Fruit fly (Drosophila melanogaster) whole organism, embryonic: ENCODE results near the gene CG13380.

Experiments
- Atf6 ChIP-seq: fragments of 200-800 bp; sonication (Bioruptor generic); IDR thresholded peaks from 2 replicates; pipeline ENCODE4 v1.3.6; 2022; ENCODE audit warnings: missing biosample characterization, missing genetic modification characterization
- B-H1 ChIP-seq: fragments of 200-800 bp; sonication (Bioruptor generic); IDR thresholded peaks from 3 replicates; pipeline ENCODE4 v1.3.6; 2022; ENCODE audit warnings: missing biosample characterization, missing genetic modification characterization
- C15 ChIP-seq: fragments of 200-800 bp; sonication (Bioruptor generic); IDR thresholded peaks from 3 replicates; pipeline ENCODE4 v1.3.6; 2022; ENCODE audit warnings: missing biosample characterization, missing genetic modification characterization
- CG10209 ChIP-seq: fragments of 200-800 bp; sonication (Bioruptor generic); optimal IDR thresholded peaks from 3 replicates; lab custom pipeline; 2017; ENCODE audit warnings: missing biosample characterization, mild to moderate bottlenecking, missing genetic modification characterization, missing genetic modification reagents
- CG10654 ChIP-seq: fragments of 200-800 bp; sonication (Bioruptor generic); optimal IDR thresholded peaks from 2 replicates; lab custom pipeline; 2016; ENCODE audit warnings: missing biosample characterization, missing genetic modification characterization
- CG11398 ChIP-seq: fragments of 200-800 bp; sonication (Bioruptor generic); optimal IDR thresholded peaks from 2 replicates; lab custom pipeline; 2016; ENCODE audit warnings: missing biosample characterization, missing genetic modification characterization
- CG13287 ChIP-seq: fragments of 200-800 bp; sonication (Bioruptor generic); IDR thresholded peaks from 2 replicates; pipeline ENCODE4 v1.3.6; 2022; ENCODE audit warnings: missing biosample characterization, missing genetic modification characterization; ENCODE audit not compliant: partially characterized antibody
- CG15696 ChIP-seq: fragments of 200-800 bp; sonication (Bioruptor generic); optimal IDR thresholded peaks from 2 replicates; lab custom pipeline; 2019; ENCODE audit warnings: missing biosample characterization, mild to moderate bottlenecking, missing genetic modification characterization, moderate library complexity
- CG1647 ChIP-seq: fragments of 200-800 bp; sonication (Bioruptor generic); optimal IDR thresholded peaks from 3 replicates; lab custom pipeline; 2016; ENCODE audit warnings: missing biosample characterization, missing genetic modification characterization
- CG16813 ChIP-seq: fragments of 200-800 bp; sonication (Bioruptor generic); IDR thresholded peaks from 3 replicates; pipeline ENCODE4 v1.3.6; 2022; ENCODE audit warnings: missing biosample characterization, missing genetic modification characterization; ENCODE audit not compliant: partially characterized antibody
- CG4707 ChIP-seq: fragments of 200-800 bp; sonication (Bioruptor generic); optimal IDR thresholded peaks from 2 replicates; lab custom pipeline; 2018; ENCODE audit warnings: missing biosample characterization, mild to moderate bottlenecking, missing genetic modification characterization, moderate library complexity
- CG6272 ChIP-seq: fragments of 200-800 bp; sonication (Bioruptor generic); IDR thresholded peaks from 2 replicates; pipeline ENCODE4 v1.3.6; 2022; ENCODE audit warnings: missing biosample characterization, missing genetic modification characterization
- CG8359 ChIP-seq: fragments of 200-800 bp; sonication (Bioruptor generic); optimal IDR thresholded peaks from 2 replicates; lab custom pipeline; 2017; ENCODE audit warnings: missing biosample characterization, mild to moderate bottlenecking, missing genetic modification characterization, borderline replicate concordance
- CG8924 ChIP-seq: fragments of 200-800 bp; optimal IDR thresholded peaks from 3 replicates; lab custom pipeline; 2019; ENCODE audit warnings: missing biosample characterization, mild to moderate bottlenecking, missing genetic modification characterization, moderate library complexity
- CG9437 ChIP-seq: fragments of 200-800 bp; sonication (Bioruptor generic); optimal IDR thresholded peaks from 2 replicates; lab custom pipeline; 2018; ENCODE audit warnings: missing biosample characterization, mild to moderate bottlenecking, missing genetic modification characterization
- D ChIP-seq, 2 experiments: fragments of 200-800 bp in 1 of 2; fragments of >200 bp in 1 of 2; sonication (Bioruptor generic) in 1 of 2; optimal IDR thresholded peaks; 2 replicates in 1 of 2; 3 replicates in 1 of 2; lab custom pipeline; 2017; ENCODE audit warnings: mild to moderate bottlenecking in 1 of 2, missing biosample characterization in 1 of 2, missing genetic modification characterization in 1 of 2, missing genetic modification reagents in 1 of 2
- Deaf1 ChIP-seq: fragments of 200-800 bp; optimal IDR thresholded peaks from 3 replicates; lab custom pipeline; 2019; ENCODE audit warnings: missing biosample characterization, mild to moderate bottlenecking, missing genetic modification characterization, moderate library complexity
- Doc2 ChIP-seq: fragments of 200-800 bp; sonication (Bioruptor generic); IDR thresholded peaks from 2 replicates; pipeline ENCODE4 v1.3.6; 2022; ENCODE audit warnings: missing biosample characterization, missing genetic modification characterization
- Fer3 ChIP-seq: fragments of 200-800 bp; sonication (Bioruptor generic); optimal IDR thresholded peaks from 2 replicates; lab custom pipeline; 2018; ENCODE audit warnings: missing biosample characterization, mild to moderate bottlenecking, missing genetic modification characterization, moderate library complexity
- Gsc ChIP-seq: fragments of 200-800 bp; sonication (Bioruptor generic); IDR thresholded peaks from 2 replicates; pipeline ENCODE4 v1.3.6; 2022; ENCODE audit warnings: missing biosample characterization, missing genetic modification characterization
- HmgZ ChIP-seq: fragments of 200-800 bp; sonication (Bioruptor generic); optimal IDR thresholded peaks from 2 replicates; lab custom pipeline; 2018; ENCODE audit warnings: missing biosample characterization, mild to moderate bottlenecking, missing genetic modification characterization
- Hr3 ChIP-seq: fragments of 200-800 bp; sonication (Bioruptor generic); optimal IDR thresholded peaks from 3 replicates; lab custom pipeline; 2016; ENCODE audit warnings: missing biosample characterization, missing genetic modification characterization
- Kr ChIP-seq: fragments of 200-800 bp; sonication (Bioruptor generic); optimal IDR thresholded peaks from 2 replicates; lab custom pipeline; 2017; ENCODE audit warnings: missing biosample characterization, mild to moderate bottlenecking, missing genetic modification characterization
- Lpt ChIP-seq: fragments of >200 bp; optimal IDR thresholded peaks from 2 replicates; lab custom pipeline; 2018; ENCODE audit warnings: missing biosample characterization, missing genetic modification characterization
- NC2β ChIP-seq: fragments of 200-800 bp; sonication (Bioruptor generic); optimal IDR thresholded peaks from 2 replicates; lab custom pipeline; 2016; ENCODE audit warnings: missing biosample characterization, missing genetic modification characterization
- Nf-YB ChIP-seq: fragments of 200-800 bp; sonication (Bioruptor generic); optimal IDR thresholded peaks from 3 replicates; lab custom pipeline; 2019; ENCODE audit warnings: missing biosample characterization, mild to moderate bottlenecking, missing genetic modification characterization, moderate library complexity
- Poxn ChIP-seq: fragments of 200-800 bp; sonication (Bioruptor generic); IDR thresholded peaks from 2 replicates; pipeline ENCODE4 v1.3.6; 2022; ENCODE audit warnings: missing biosample characterization, missing genetic modification characterization
- Sox102F ChIP-seq: fragments of 200-800 bp; sonication (Bioruptor generic); optimal IDR thresholded peaks from 2 replicates; lab custom pipeline; 2018; ENCODE audit warnings: missing biosample characterization, mild to moderate bottlenecking, missing genetic modification characterization, moderate library complexity
- Usf ChIP-seq: fragments of 200-800 bp; sonication (Bioruptor generic); optimal IDR thresholded peaks from 2 replicates; lab custom pipeline; 2017; ENCODE audit warnings: missing genotype, missing biosample characterization, missing genetic modification characterization
- YL-1 ChIP-seq: fragments of 200-800 bp; sonication (Bioruptor generic); optimal IDR thresholded peaks from 3 replicates; lab custom pipeline; 2017; ENCODE audit warnings: missing biosample characterization, mild to moderate bottlenecking, missing genetic modification characterization
- aop ChIP-seq: fragments of 200-800 bp; sonication (Bioruptor generic); IDR thresholded peaks from 2 replicates; pipeline ENCODE4 v1.3.6; 2022; ENCODE audit warnings: missing biosample characterization, missing genetic modification characterization
- ash1 ChIP-seq: fragments of 200-800 bp; sonication (Bioruptor generic); optimal IDR thresholded peaks from 2 replicates; lab custom pipeline; 2018; ENCODE audit warnings: missing biosample characterization, mild to moderate bottlenecking, missing genetic modification characterization
- corto ChIP-seq: fragments of 200-800 bp; sonication (Bioruptor generic); optimal IDR thresholded peaks from 2 replicates; lab custom pipeline; 2016; ENCODE audit warnings: missing biosample characterization, mild to moderate bottlenecking, missing genetic modification characterization, moderate library complexity
- dati ChIP-seq: fragments of 200-800 bp; sonication (Bioruptor generic); IDR thresholded peaks from 2 replicates; pipeline ENCODE4 v1.3.6; 2022; ENCODE audit warnings: missing biosample characterization, missing genetic modification characterization
- dmrt99B ChIP-seq: fragments of 200-800 bp; sonication (Bioruptor generic); optimal IDR thresholded peaks from 2 replicates; lab custom pipeline; 2018; ENCODE audit warnings: missing biosample characterization, mild to moderate bottlenecking, missing genetic modification characterization, moderate library complexity
- dysf ChIP-seq: fragments of 200-800 bp; sonication (Bioruptor generic); IDR thresholded peaks from 3 replicates; pipeline ENCODE4 v1.3.6; 2022; ENCODE audit warnings: missing biosample characterization, missing genetic modification characterization
- fru ChIP-seq: fragments of >200 bp; optimal IDR thresholded peaks from 2 replicates; lab custom pipeline; 2017
- gcm2 ChIP-seq: fragments of 200-800 bp; sonication (Bioruptor generic); optimal IDR thresholded peaks from 2 replicates; lab custom pipeline; 2016; ENCODE audit warnings: missing biosample characterization, missing genetic modification characterization
- jing ChIP-seq: fragments of 200-800 bp; sonication (Bioruptor generic); optimal IDR thresholded peaks from 2 replicates; lab custom pipeline; 2018; ENCODE audit warnings: missing biosample characterization, mild to moderate bottlenecking, missing genetic modification characterization
- luna ChIP-seq: fragments of 200-800 bp; sonication (Bioruptor generic); optimal IDR thresholded peaks from 2 replicates; lab custom pipeline; 2016; ENCODE audit warnings: missing biosample characterization, missing genetic modification characterization
- nerfin-1 ChIP-seq: fragments of 200-800 bp; sonication (Bioruptor generic); optimal IDR thresholded peaks from 3 replicates; lab custom pipeline; 2019; ENCODE audit warnings: missing biosample characterization, mild to moderate bottlenecking, missing genetic modification characterization, moderate library complexity
- otp ChIP-seq: fragments of 200-800 bp; sonication (Bioruptor generic); IDR thresholded peaks from 3 replicates; pipeline ENCODE4, ENCODE4 v1.3.6; 2022; ENCODE audit warnings: missing biosample characterization, missing genetic modification characterization
- ro ChIP-seq: fragments of 200-800 bp; sonication (Bioruptor generic); IDR thresholded peaks from 2 replicates; pipeline ENCODE4 v1.3.6; 2022; ENCODE audit warnings: missing biosample characterization, missing genetic modification characterization
- slp2 ChIP-seq: fragments of 200-800 bp; sonication (Bioruptor generic); optimal IDR thresholded peaks from 2 replicates; lab custom pipeline; 2016; ENCODE audit warnings: missing biosample characterization, missing genetic modification characterization
- tap ChIP-seq: fragments of 200-800 bp; optimal IDR thresholded peaks from 3 replicates; lab custom pipeline; 2019; ENCODE audit warnings: missing biosample characterization, mild to moderate bottlenecking, missing genetic modification characterization, moderate library complexity
- tgo ChIP-seq: fragments of 200-800 bp; sonication (Bioruptor generic); IDR thresholded peaks from 3 replicates; pipeline ENCODE4 v1.3.6; 2022; ENCODE audit warnings: missing biosample characterization, missing genetic modification characterization
- tll ChIP-seq, 2 experiments: fragments of 200-800 bp in 1 of 2; fragments of >200 bp in 1 of 2; sonication (Bioruptor generic) in 1 of 2; optimal IDR thresholded peaks; 2 replicates each; lab custom pipeline; 2017 to 2019; ENCODE audit warnings: missing biosample characterization in 2 of 2, missing genetic modification characterization in 2 of 2, mild to moderate bottlenecking in 1 of 2, moderate library complexity in 1 of 2
- zfh1 ChIP-seq: fragments of 200-800 bp; sonication (Bioruptor generic); IDR thresholded peaks from 3 replicates; pipeline ENCODE4 v1.3.6; 2022; ENCODE audit warnings: missing biosample characterization, missing genetic modification characterization

CG13380 gene

dm6 chr3L:18640584-18641527, 23.1 kb upstream of the CG13380 start (continued):
- peak; percentile 98 for TF ChIP-seq tgo
- TF ChIP-seq CG9437 (GFP tag; lab: Kevin White, UChicago), result peak; percentile 87
- TF ChIP-seq dysf (GFP tag; lab: Robert Waterston, UW), result peak; percentile 98
- TF ChIP-seq zfh1 (GFP tag; lab: Robert Waterston, UW), result peak; percentile 98
- TF ChIP-seq aop (GFP tag; lab: Robert Waterston, UW), result peak; percentile 91
- TF ChIP-seq CG4707 (GFP tag; lab: Kevin White, UChicago), result peak; percentile 31
- peak; percentile 46 for TF ChIP-seq corto (GFP tag; lab: Kevin White, UChicago)
- peak; percentile 85 for TF ChIP-seq jing (GFP tag; lab: Kevin White, UChicago)
- TF ChIP-seq gcm2 (GFP tag; lab: Kevin White, UChicago), result peak; percentile 92
- peak; percentile 96 for TF ChIP-seq HmgZ
- TF ChIP-seq CG8359 (GFP tag; lab: Kevin White, UChicago), result peak; percentile 48
- TF ChIP-seq CG15696 (tag; lab: Kevin White, UChicago), result peak; percentile 83
- TF ChIP-seq dmrt99B (tag; lab: Kevin White, UChicago), result peak; percentile 93
- TF ChIP-seq Atf6 (GFP tag; lab: Robert Waterston, UW), result peak; percentile 97
- peak; percentile 89 for TF ChIP-seq CG10209 (GFP tag; lab: Kevin White, UChicago)
- peak; percentile 95 for TF ChIP-seq luna (GFP tag; lab: Kevin White, UChicago)
- TF ChIP-seq fru (lab: Kevin White, UChicago), result no peak
- TF ChIP-seq YL-1 (GFP tag; lab: Kevin White, UChicago), result peak; percentile 21
- peak; percentile 98 for TF ChIP-seq CG6272 (GFP tag; lab: Robert Waterston, UW)
- peak; percentile 85 for TF ChIP-seq Deaf1 (tag; lab: Kevin White, UChicago)
- TF ChIP-seq C15 (GFP tag; lab: Robert Waterston, UW), result peak; percentile 96
- TF ChIP-seq Hr3, result peak; percentile 90
- TF ChIP-seq tll (GFP tag; optimal IDR thresholded peaks at IDR 0.05; lab: Kevin White, UChicago), result no peak
- TF ChIP-seq ro, result peak; percentile 94
- peak; percentile 93 for TF ChIP-seq Sox102F (GFP tag; lab: Kevin White, UChicago)
- TF ChIP-seq B-H1, result peak; percentile 97
- peak; percentile 84 for TF ChIP-seq CG1647 (GFP tag; lab: Kevin White, UChicago)
- TF ChIP-seq CG13287 (GFP tag; lab: Robert Waterston, UW), result peak; percentile 16; the same call in 1 of the 2 replicates
- TF ChIP-seq Nf-YB (GFP tag; lab: Kevin White, UChicago), result peak; percentile 75
- TF ChIP-seq tap (tag; lab: Kevin White, UChicago), result peak; percentile 76
- peak; percentile 67 for TF ChIP-seq Usf
- TF ChIP-seq slp2, result peak; percentile 88
- no peak for TF ChIP-seq D (optimal IDR thresholded peaks at IDR 0.05; lab: Kevin White, UChicago)
- TF ChIP-seq D (GFP tag; optimal IDR thresholded peaks at IDR 0.05; lab: Kevin White, UChicago), result peak; percentile 67
- peak; percentile 78 for TF ChIP-seq CG10654 (GFP tag; lab: Kevin White, UChicago)
- TF ChIP-seq CG16813, result no peak
- TF ChIP-seq NC2β (GFP tag; lab: Kevin White, UChicago), result peak; percentile 87
- TF ChIP-seq Gsc (GFP tag; lab: Robert Waterston, UW), result no peak
- peak; percentile 80 for TF ChIP-seq ash1 (GFP tag; lab: Kevin White, UChicago)
- TF ChIP-seq nerfin-1 (tag; lab: Kevin White, UChicago), result peak; percentile 80
- peak; percentile 91 for TF ChIP-seq Doc2
- TF ChIP-seq Lpt (GFP tag; lab: Kevin White, UChicago), result no peak
- TF ChIP-seq otp (GFP tag; lab: Robert Waterston, UW), result peak; percentile 94
- peak; percentile 82 for TF ChIP-seq Poxn (GFP tag; lab: Robert Waterston, UW)
- TF ChIP-seq CG11398, result peak; percentile 85
- TF ChIP-seq CG8924, result peak; percentile 70
- peak; percentile 96 for TF ChIP-seq dati (GFP tag; lab: Robert Waterston, UW)
- TF ChIP-seq Kr, result no peak
- peak; percentile 96 for TF ChIP-seq Fer3 (tag; lab: Kevin White, UChicago)
